Fruit fly (Drosophila melanogaster): ENCODE results near the gene Ggt-1.

DNA sequence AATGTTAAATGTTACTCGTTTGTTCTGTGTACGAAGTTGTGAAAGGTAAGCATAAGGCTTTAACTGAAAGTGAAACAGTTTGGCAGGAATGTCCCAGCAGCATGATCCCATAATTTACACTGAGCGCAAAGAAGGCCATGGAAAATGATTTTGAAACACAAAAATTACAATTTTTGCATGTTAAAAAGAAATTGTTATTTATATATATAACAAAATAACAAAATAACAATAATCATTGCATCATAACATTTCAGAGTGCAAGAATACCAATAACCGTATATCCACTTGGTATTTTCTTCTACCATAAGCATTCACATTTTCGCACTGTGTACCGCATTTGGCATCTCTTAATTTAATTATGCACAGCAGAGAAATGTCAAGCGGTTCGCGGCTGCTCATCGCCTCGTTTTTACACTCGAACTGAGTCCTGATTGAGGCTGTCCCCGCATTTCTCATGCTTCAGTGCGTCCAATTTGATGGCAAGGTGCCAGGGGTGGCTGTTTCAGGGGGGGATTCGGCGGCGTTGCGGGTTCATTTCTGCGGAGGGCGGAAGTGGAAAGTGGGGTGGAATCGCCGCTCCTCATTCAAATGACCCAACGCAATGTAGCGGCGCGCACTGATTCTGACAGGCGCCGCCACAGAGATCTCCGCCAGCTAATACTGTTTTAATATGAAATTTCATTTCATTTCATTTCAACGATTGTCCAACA is 10.2 kb upstream of the Ggt-1 start, which contains the start of gene CG6481:
- TF ChIP-seq Vsx1 (GFP tag; optimal IDR thresholded peaks at IDR 0.05) (no peak), CG11696 (GFP tag; IDR thresholded peaks at IDR 0.05) (no peak), yki (optimal IDR thresholded peaks at IDR 0.05) (no peak), trem (tag; optimal IDR thresholded peaks at IDR 0.05) (no peak), wdn (GFP tag; IDR thresholded peaks at IDR 0.05) (no peak), ato (GFP tag; IDR thresholded peaks at IDR 0.05; ENCODE audit: partially characterized antibody) (no peak), croc (GFP tag; conservative IDR thresholded peaks at IDR 0.05) (no peak), CG14050 (GFP tag; IDR thresholded peaks at IDR 0.05) (no peak)

Measured in whole organism, embryonic.